Worm (Caenorhabditis elegans) whole organism, L3 larva: ENCODE results near the gene srz-90.

Experiments
- egl-27 ChIP-seq: sonication (generic microtip); optimal IDR thresholded peaks from 4 replicates; lab custom pipeline; 2017; ENCODE audit warnings: missing biosample characterization, missing genetic modification reagents, missing genetic modification characterization
- nfya-1 ChIP-seq: sonication (generic microtip); optimal IDR thresholded peaks from 2 replicates; lab custom pipeline; 2017; ENCODE audit warnings: missing genetic modification characterization, mild to moderate bottlenecking, missing compliant biosample characterization, antibody characterized with exemption, moderate library complexity; ENCODE audit not compliant: insufficient read depth
- nhr-76 ChIP-seq: fragments of 150-350 bp; sonication (generic microtip); optimal IDR thresholded peaks from 5 replicates; lab custom pipeline; 2014; ENCODE audit warnings: missing biosample characterization, missing genetic modification characterization
- ztf-11 ChIP-seq: fragments of 150-350 bp; optimal IDR thresholded peaks from 2 replicates; lab custom pipeline; 2014; ENCODE audit warnings: missing biosample characterization, missing genetic modification characterization

- no peak for TF ChIP-seq nhr-76 (tag; lab: Kevin White, UChicago)
- TF ChIP-seq egl-27 (tag; lab: Kevin White, UChicago): no peak
- TF ChIP-seq nfya-1 (tag; lab: Kevin White, UChicago): no peak
- no peak for TF ChIP-seq ztf-11 (tag; lab: Kevin White, UChicago)
Observed at ce11 chrV:17532686-17533085, 4.9 kb downstream of the srz-90 start, which contains the start of gene C18D4.3.
